Fruit fly (Drosophila melanogaster) whole organism, embryonic: ENCODE data around the gene mRpL17.

Experiments
- Atf-2 ChIP-seq: fragments of 200-800 bp; sonication (Bioruptor generic); optimal IDR thresholded peaks from 2 replicates; lab custom pipeline; 2016; ENCODE audit warnings: missing biosample characterization, missing genetic modification characterization
- BEAF-32 ChIP-seq: fragments of 200-800 bp; sonication (Bioruptor generic); optimal IDR thresholded peaks from 3 replicates; lab custom pipeline; 2017; ENCODE audit warnings: missing biosample characterization, missing genetic modification characterization, mild to moderate bottlenecking, moderate library complexity, missing genetic modification reagents
- CG10543 ChIP-seq: fragments of 200-800 bp; sonication (Bioruptor generic); optimal IDR thresholded peaks from 3 replicates; lab custom pipeline; 2017; ENCODE audit warnings: missing biosample characterization, mild to moderate bottlenecking, missing genetic modification characterization, moderate library complexity
- CG10654 ChIP-seq: fragments of 200-800 bp; sonication (Bioruptor generic); optimal IDR thresholded peaks from 2 replicates; lab custom pipeline; 2016; ENCODE audit warnings: missing biosample characterization, missing genetic modification characterization
- CG13287 ChIP-seq: fragments of 200-800 bp; sonication (Bioruptor generic); IDR thresholded peaks from 2 replicates; pipeline ENCODE4 v1.3.6; 2022; ENCODE audit warnings: missing biosample characterization, missing genetic modification characterization; ENCODE audit not compliant: partially characterized antibody
- CG13624 ChIP-seq: fragments of 200-800 bp; sonication (Bioruptor generic); optimal IDR thresholded peaks from 2 replicates; lab custom pipeline; 2016; ENCODE audit warnings: missing biosample characterization, missing genetic modification characterization
- CG14860 ChIP-seq: fragments of 200-800 bp; sonication (Bioruptor generic); IDR thresholded peaks from 3 replicates; pipeline ENCODE4 v1.3.6; 2022; ENCODE audit warnings: missing biosample characterization, missing genetic modification characterization; ENCODE audit not compliant: partially characterized antibody
- CG1832 ChIP-seq: fragments of 200-800 bp; sonication (Bioruptor generic); optimal IDR thresholded peaks from 2 replicates; lab custom pipeline; 2017; ENCODE audit warnings: missing biosample characterization, mild to moderate bottlenecking, missing genetic modification characterization, inconsistent platforms
- CG33557 ChIP-seq: fragments of 200-800 bp; sonication (Bioruptor generic); optimal IDR thresholded peaks from 2 replicates; lab custom pipeline; 2019; ENCODE audit warnings: missing biosample characterization, mild to moderate bottlenecking, missing genetic modification characterization, moderate library complexity
- CG3407 ChIP-seq: fragments of 200-800 bp; sonication (Bioruptor generic); optimal IDR thresholded peaks from 2 replicates; lab custom pipeline; 2018; ENCODE audit warnings: missing biosample characterization, mild to moderate bottlenecking, missing genetic modification characterization
- CG3995 ChIP-seq: fragments of 200-800 bp; sonication (Bioruptor generic); optimal IDR thresholded peaks from 3 replicates; lab custom pipeline; 2016; ENCODE audit warnings: missing biosample characterization, missing genetic modification characterization
- CG4328 ChIP-seq: fragments of 200-800 bp; sonication (Bioruptor generic); optimal IDR thresholded peaks from 3 replicates; lab custom pipeline; 2017; ENCODE audit warnings: missing biosample characterization, missing genetic modification reagents, missing genetic modification characterization
- CG4707 ChIP-seq: fragments of 200-800 bp; sonication (Bioruptor generic); optimal IDR thresholded peaks from 2 replicates; lab custom pipeline; 2018; ENCODE audit warnings: missing biosample characterization, mild to moderate bottlenecking, missing genetic modification characterization, moderate library complexity
- CG4820 ChIP-seq: fragments of 200-800 bp; sonication (Bioruptor generic); optimal IDR thresholded peaks from 3 replicates; lab custom pipeline; 2016; ENCODE audit warnings: missing biosample characterization, missing genetic modification characterization
- CG4854 ChIP-seq: fragments of 200-800 bp; sonication (Bioruptor generic); optimal IDR thresholded peaks from 2 replicates; lab custom pipeline; 2016; ENCODE audit warnings: missing biosample characterization, missing genetic modification characterization, inconsistent platforms
- CG6272 ChIP-seq: fragments of 200-800 bp; sonication (Bioruptor generic); IDR thresholded peaks from 2 replicates; pipeline ENCODE4 v1.3.6; 2022; ENCODE audit warnings: missing biosample characterization, missing genetic modification characterization
- CG7556 ChIP-seq: fragments of 200-800 bp; sonication (Bioruptor generic); optimal IDR thresholded peaks from 2 replicates; lab custom pipeline; 2017; ENCODE audit warnings: missing biosample characterization, mild to moderate bottlenecking, missing genetic modification characterization
- CG9876 ChIP-seq: fragments of 200-800 bp; sonication (Bioruptor generic); optimal IDR thresholded peaks from 2 replicates; lab custom pipeline; 2016; ENCODE audit warnings: missing biosample characterization, missing genetic modification characterization
- Chrac-16 ChIP-seq: fragments of 200-800 bp; sonication (Bioruptor generic); optimal IDR thresholded peaks from 3 replicates; lab custom pipeline; 2016; ENCODE audit warnings: missing biosample characterization, missing genetic modification characterization
- Fer1 ChIP-seq: fragments of 200-800 bp; sonication (Bioruptor generic); optimal IDR thresholded peaks from 2 replicates; lab custom pipeline; 2017; ENCODE audit warnings: missing biosample characterization, mild to moderate bottlenecking, missing genetic modification characterization
- Hey ChIP-seq: fragments of 200-800 bp; sonication (Bioruptor generic); optimal IDR thresholded peaks from 3 replicates; lab custom pipeline; 2018; ENCODE audit warnings: missing biosample characterization, mild to moderate bottlenecking, missing genetic modification characterization
- Hr3 ChIP-seq: fragments of 200-800 bp; sonication (Bioruptor generic); optimal IDR thresholded peaks from 3 replicates; lab custom pipeline; 2016; ENCODE audit warnings: missing biosample characterization, missing genetic modification characterization
- Hsf ChIP-seq: fragments of 200-800 bp; sonication (Bioruptor generic); optimal IDR thresholded peaks from 3 replicates; lab custom pipeline; 2016; ENCODE audit warnings: missing biosample characterization, missing genetic modification characterization
- Jarid2 ChIP-seq: fragments of 200-800 bp; sonication (Bioruptor generic); optimal IDR thresholded peaks from 3 replicates; lab custom pipeline; 2017; ENCODE audit warnings: mild to moderate bottlenecking, missing biosample characterization, missing genetic modification reagents, missing genetic modification characterization
- Kr ChIP-seq: fragments of 200-800 bp; sonication (Bioruptor generic); optimal IDR thresholded peaks from 2 replicates; lab custom pipeline; 2017; ENCODE audit warnings: missing biosample characterization, mild to moderate bottlenecking, missing genetic modification characterization
- MBD-R2 ChIP-seq: fragments of 200-800 bp; sonication (Bioruptor generic); IDR thresholded peaks from 2 replicates; pipeline ENCODE4 v1.3.6; 2022; ENCODE audit warnings: missing biosample characterization, missing genetic modification characterization
- Ptx1 ChIP-seq: fragments of 200-800 bp; sonication (Bioruptor generic); IDR thresholded peaks from 2 replicates; pipeline ENCODE4 v1.3.6; 2022; ENCODE audit warnings: missing biosample characterization, missing genetic modification characterization
- Sox100B ChIP-seq: fragments of 200-800 bp; sonication (Bioruptor generic); optimal IDR thresholded peaks from 3 replicates; lab custom pipeline; 2018; ENCODE audit warnings: missing biosample characterization, mild to moderate bottlenecking, missing genetic modification characterization
- abd-A ChIP-seq: fragments of 200-800 bp; sonication (Bioruptor generic); optimal IDR thresholded peaks from 3 replicates; lab custom pipeline; 2019; ENCODE audit warnings: missing biosample characterization, mild to moderate bottlenecking, missing genetic modification characterization, moderate library complexity
- br ChIP-seq: fragments of >200 bp; optimal IDR thresholded peaks from 2 replicates; lab custom pipeline; 2017
- dan ChIP-seq: fragments of 200-800 bp; sonication (Bioruptor generic); IDR thresholded peaks from 2 replicates; pipeline ENCODE4 v1.3.6; 2022; ENCODE audit warnings: missing biosample characterization, missing genetic modification characterization
- disco-r ChIP-seq: fragments of 200-800 bp; sonication (Bioruptor generic); optimal IDR thresholded peaks from 2 replicates; lab custom pipeline; 2016; ENCODE audit warnings: missing biosample characterization, missing genetic modification characterization
- dm ChIP-seq: fragments of 200-800 bp; sonication (Bioruptor generic); optimal IDR thresholded peaks from 3 replicates; lab custom pipeline; 2016; ENCODE audit warnings: missing biosample characterization, missing genetic modification characterization
- fd64A ChIP-seq: fragments of 200-800 bp; sonication (Bioruptor generic); optimal IDR thresholded peaks from 3 replicates; lab custom pipeline; 2018; ENCODE audit warnings: missing biosample characterization, mild to moderate bottlenecking, missing genetic modification characterization
- gcm2 ChIP-seq: fragments of 200-800 bp; sonication (Bioruptor generic); optimal IDR thresholded peaks from 2 replicates; lab custom pipeline; 2016; ENCODE audit warnings: missing biosample characterization, missing genetic modification characterization
- kah ChIP-seq: fragments of 200-800 bp; sonication (Bioruptor generic); optimal IDR thresholded peaks from 2 replicates; lab custom pipeline; 2018; ENCODE audit warnings: missing biosample characterization, mild to moderate bottlenecking, missing genetic modification characterization
- kni ChIP-seq: fragments of 200-800 bp; sonication (Bioruptor generic); optimal IDR thresholded peaks from 3 replicates; lab custom pipeline; 2017; ENCODE audit warnings: mild to moderate bottlenecking, missing biosample characterization, missing genetic modification reagents, missing genetic modification characterization
- p53 ChIP-seq: fragments of 200-800 bp; sonication (Bioruptor generic); optimal IDR thresholded peaks from 2 replicates; lab custom pipeline; 2016; ENCODE audit warnings: missing biosample characterization, missing genetic modification characterization
- pan ChIP-seq, 4 experiments: fragments of >200 bp in 3 of 4; fragments of 200-800 bp in 1 of 4; sonication (Bioruptor generic) in 1 of 4; optimal IDR thresholded peaks in 3 of 4; IDR thresholded peaks in 1 of 4; 2 replicates each; pipeline versions ENCODE4 v1.3.6 to Lab custom; 2017 to 2022; ENCODE audit warnings: missing biosample characterization in 2 of 4, missing genetic modification characterization in 2 of 4, mixed read lengths in 1 of 4
- psq ChIP-seq: fragments of 200-800 bp; sonication (Bioruptor generic); optimal IDR thresholded peaks from 2 replicates; lab custom pipeline; 2017; ENCODE audit warnings: missing biosample characterization, missing genetic modification characterization
- pzg ChIP-seq: fragments of 200-800 bp; sonication (Bioruptor generic); optimal IDR thresholded peaks from 3 replicates; lab custom pipeline; 2018; ENCODE audit warnings: missing biosample characterization, mild to moderate bottlenecking, missing genetic modification characterization, moderate library complexity
- repo ChIP-seq: fragments of 200-800 bp; sonication (Bioruptor generic); optimal IDR thresholded peaks from 2 replicates; lab custom pipeline; 2016; ENCODE audit warnings: missing biosample characterization, missing genetic modification characterization
- sim ChIP-seq: fragments of 200-800 bp; sonication (Bioruptor generic); IDR thresholded peaks from 2 replicates; pipeline ENCODE4 v1.3.6; 2022; ENCODE audit warnings: missing biosample characterization, missing genetic modification characterization
- sob ChIP-seq: fragments of 200-800 bp; sonication (Bioruptor generic); IDR thresholded peaks from 2 replicates; pipeline ENCODE4 v1.3.6; 2022; ENCODE audit warnings: missing biosample characterization, missing genetic modification characterization
- tna ChIP-seq: fragments of 200-800 bp; sonication (Bioruptor generic); IDR thresholded peaks from 2 replicates; pipeline ENCODE4 v1.3.6; 2022; ENCODE audit warnings: missing biosample characterization, missing genetic modification characterization; ENCODE audit not compliant: partially characterized antibody
- tx ChIP-seq: fragments of 200-800 bp; sonication (Bioruptor generic); optimal IDR thresholded peaks from 2 replicates; lab custom pipeline; 2016; ENCODE audit warnings: missing biosample characterization, missing genetic modification characterization

mRpL17 gene

DNA sequence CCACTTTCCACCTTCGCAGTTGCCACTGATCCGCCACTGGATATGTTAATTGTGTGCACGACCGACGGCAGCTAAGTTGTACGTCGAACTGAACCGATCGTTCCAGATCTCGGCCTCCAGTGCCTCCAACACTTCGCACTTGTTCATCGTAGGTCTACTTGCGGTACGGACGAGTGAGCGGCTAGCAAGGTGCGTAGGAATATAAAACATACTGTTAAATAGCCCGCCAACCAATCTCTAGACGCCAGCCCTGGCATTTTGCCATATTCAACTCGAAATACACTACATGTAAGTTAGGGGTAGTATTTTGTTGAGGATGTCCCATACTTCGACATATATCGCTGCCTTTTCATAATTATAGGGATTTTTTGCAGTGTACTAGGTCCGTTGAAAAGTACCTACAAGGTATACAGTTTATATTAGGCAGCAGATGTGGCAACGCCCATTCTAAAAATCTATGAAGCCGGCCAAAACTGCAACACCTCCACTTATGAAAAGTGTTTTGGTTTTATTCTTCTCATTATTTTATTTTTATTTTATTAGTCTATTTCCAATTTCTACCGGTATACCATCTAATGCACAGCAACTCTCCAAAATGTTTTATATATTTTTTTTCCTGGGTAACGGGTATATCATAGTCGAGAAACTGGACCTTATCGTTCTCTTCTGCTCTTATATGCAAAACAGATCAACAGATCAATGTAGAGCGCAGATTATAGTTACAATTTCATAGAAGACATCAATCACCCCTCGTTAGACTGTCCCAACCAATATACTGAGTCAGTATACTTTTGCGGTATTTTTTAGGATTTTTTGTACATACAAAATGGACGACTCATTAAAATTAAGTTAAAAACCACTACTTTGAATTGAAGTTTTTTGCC, 41.3 kb upstream of the mRpL17 start, which contains the start of the genes pyx and CG33229 (continued):
- peak; percentile 27 for TF ChIP-seq Jarid2 (GFP tag; lab: Kevin White, UChicago)
- TF ChIP-seq sob (GFP tag; lab: Robert Waterston, UW), result peak; percentile 86
- no peak for TF ChIP-seq fd64A (GFP tag; lab: Kevin White, UChicago)
- TF ChIP-seq disco-r, result peak; percentile 75
- peak; percentile 51; the same call in 1 of the 2 replicates for TF ChIP-seq MBD-R2 (GFP tag; lab: Robert Waterston, UW)
- peak; percentile 50 for TF ChIP-seq psq (GFP tag; lab: Kevin White, UChicago)
- TF ChIP-seq CG1832 (GFP tag; lab: Kevin White, UChicago), result no peak
- TF ChIP-seq tna, result no peak; the same call in 1 of the 2 replicates
- peak; percentile 37 for TF ChIP-seq BEAF-32 (GFP tag; lab: Kevin White, UChicago)
- TF ChIP-seq Hey (tag; lab: Kevin White, UChicago), result peak; percentile 44
- TF ChIP-seq Hr3, result peak; percentile 87
- peak; percentile 41 for TF ChIP-seq CG33557 (GFP tag; lab: Kevin White, UChicago)
- no peak for TF ChIP-seq p53
- TF ChIP-seq gcm2 (GFP tag; lab: Kevin White, UChicago), result peak; percentile 74
- TF ChIP-seq Atf-2 (GFP tag; lab: Kevin White, UChicago), result peak; percentile 78
- TF ChIP-seq kni, result peak; percentile 29
- TF ChIP-seq CG3995, result peak; percentile 43
- TF ChIP-seq dm (GFP tag; lab: Kevin White, UChicago), result peak; percentile 32
- TF ChIP-seq CG3407 (GFP tag; lab: Kevin White, UChicago), result peak; percentile 58
- peak; percentile 71 for TF ChIP-seq CG13624 (GFP tag; lab: Kevin White, UChicago)
- TF ChIP-seq sim (GFP tag; lab: Robert Waterston, UW), result peak; percentile 44; the same call in 1 of the 2 replicates
- peak; percentile 77 for TF ChIP-seq CG4328 (GFP tag; lab: Kevin White, UChicago)
- peak; percentile 55 for TF ChIP-seq Fer1
- peak; percentile 80 for TF ChIP-seq CG4854
- peak; percentile 28; the same call in 1 of the 2 replicates for TF ChIP-seq CG13287 (GFP tag; lab: Robert Waterston, UW)
- peak; percentile 89 for TF ChIP-seq Chrac-16 (GFP tag; lab: Kevin White, UChicago)
- TF ChIP-seq, all 482 proteins: peak for 390

DNA sequence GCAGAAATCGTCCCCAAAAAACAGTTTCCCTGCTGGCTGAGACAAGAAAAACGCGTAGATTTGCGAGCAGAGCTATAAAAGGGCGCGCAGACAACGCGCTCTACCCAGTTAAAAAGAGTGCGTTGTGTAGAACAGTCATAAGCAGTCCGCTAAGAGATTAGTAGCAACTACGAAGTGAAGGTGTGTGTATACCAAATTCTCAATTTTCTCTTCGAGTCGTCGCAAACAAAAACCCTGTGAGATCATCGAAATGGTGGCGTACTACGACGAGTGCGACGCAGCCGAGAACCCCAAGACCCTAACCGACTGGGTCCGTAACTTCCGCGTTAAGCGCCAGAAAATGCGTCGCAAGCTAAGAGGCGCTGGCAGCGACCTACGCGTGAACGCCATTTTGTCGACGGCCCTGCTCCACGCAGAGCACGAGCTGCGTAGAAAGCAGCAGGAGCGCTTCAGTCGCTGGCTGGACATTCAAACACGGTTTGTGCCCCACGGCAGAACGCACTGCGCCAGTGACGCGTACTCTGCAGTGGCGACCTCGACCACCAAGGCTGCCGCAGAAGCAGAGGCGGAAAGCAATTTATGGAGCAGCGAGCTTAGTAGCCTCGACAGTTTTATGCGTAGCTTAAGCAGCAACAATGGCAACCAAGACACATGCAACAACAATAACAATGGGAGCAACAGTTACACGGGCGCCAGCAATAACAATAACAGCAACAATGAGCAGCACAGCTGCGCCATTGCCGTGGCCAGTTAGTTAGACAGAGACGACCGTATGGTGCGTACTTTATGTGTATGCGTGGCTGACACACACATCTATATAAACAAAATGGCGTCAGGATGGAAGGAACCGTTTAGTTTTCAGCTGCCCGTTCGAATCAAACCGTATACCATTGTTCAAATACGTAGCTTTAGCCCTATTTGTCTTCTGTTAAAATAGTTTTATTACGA, 40.3 kb upstream of the mRpL17 start:
- TF ChIP-seq pan (optimal IDR thresholded peaks at IDR 0.05; lab: Kevin White, UChicago), result no peak
- peak in 1 of 2 experiments; percentile 48 for TF ChIP-seq pan (GFP tag; optimal IDR thresholded peaks at IDR 0.05 in 1 of 2, IDR thresholded peaks at IDR 0.05 in 1 of 2)
- TF ChIP-seq pzg (GFP tag; lab: Kevin White, UChicago), result peak; percentile 20
- peak; percentile 20 for TF ChIP-seq Sox100B (GFP tag; lab: Kevin White, UChicago)
- TF ChIP-seq CG14860, result no peak
- TF ChIP-seq tx (GFP tag; lab: Kevin White, UChicago), result no peak
- no peak for TF ChIP-seq CG7556 (GFP tag; lab: Kevin White, UChicago)
- TF ChIP-seq CG9876 (GFP tag; lab: Kevin White, UChicago), result no peak
- TF ChIP-seq Hsf (GFP tag; lab: Kevin White, UChicago), result no peak
- TF ChIP-seq Kr (GFP tag; lab: Kevin White, UChicago), result no peak
- no peak for TF ChIP-seq br (lab: Kevin White, UChicago)
- TF ChIP-seq dan (GFP tag; lab: Robert Waterston, UW), result no peak
- no peak for TF ChIP-seq repo (GFP tag; lab: Kevin White, UChicago)
- peak; percentile 90 for TF ChIP-seq CG10543
- TF ChIP-seq CG10654 (GFP tag; lab: Kevin White, UChicago), result no peak
- TF ChIP-seq CG3407 (GFP tag; lab: Kevin White, UChicago), result no peak
- no peak for TF ChIP-seq kah
- peak; percentile 82 for TF ChIP-seq abd-A (tag; lab: Kevin White, UChicago)
- no peak for TF ChIP-seq CG4820 (GFP tag; lab: Kevin White, UChicago)
- no peak for TF ChIP-seq CG4707 (GFP tag; lab: Kevin White, UChicago)
- 0 out of 2 replicates have a peak, but pooled peaks have one; percentile 21 for TF ChIP-seq CG6272 (GFP tag; lab: Robert Waterston, UW)
- no peak; the same call in 1 of the 2 replicates for TF ChIP-seq Ptx1 (GFP tag; lab: Robert Waterston, UW)
